Worm (Caenorhabditis elegans): ENCODE measurements around the gene cpt-2.

The cpt-2 gene

DNA sequence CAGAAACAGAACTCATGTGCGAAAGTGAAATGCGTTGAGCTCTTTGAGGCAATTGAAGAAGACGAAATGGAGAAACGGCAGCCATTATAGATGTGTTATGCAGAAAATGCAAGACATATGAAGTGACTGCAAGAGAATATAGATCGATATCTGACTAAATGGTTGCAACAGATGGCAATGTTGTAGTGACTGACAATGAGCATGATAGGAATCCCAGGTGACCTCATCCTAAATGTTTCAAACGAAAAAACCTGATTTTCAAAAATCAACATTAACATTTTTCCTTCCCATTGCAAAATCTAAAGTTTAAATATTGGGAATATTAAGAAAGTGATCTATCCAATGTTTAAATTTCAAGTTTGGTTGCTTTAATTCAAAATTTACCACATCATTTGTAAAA is 18.7 kb upstream of the cpt-2 start, which contains the start of gene C08F8.15:
Gene C08F8.15, minus strand, starts transcription at position 101 of the 400 bp plus-strand sequence.
- TF ChIP-seq hlh-8 (tag; optimal IDR thresholded peaks at IDR 0.05), result no peak
- TF ChIP-seq dve-1 (tag; optimal IDR thresholded peaks at IDR 0.05), result no peak
- TF ChIP-seq fax-1 (tag; optimal IDR thresholded peaks at IDR 0.05), result no peak
- no peak for TF ChIP-seq ceh-22 (tag; optimal IDR thresholded peaks at IDR 0.05)
- TF ChIP-seq nfya-1 (tag; optimal IDR thresholded peaks at IDR 0.05), result no peak
- TF ChIP-seq nhr-11 (tag; optimal IDR thresholded peaks at IDR 0.05), result no peak
- TF ChIP-seq ets-4 (tag; optimal IDR thresholded peaks at IDR 0.05), result no peak
- no peak for TF ChIP-seq ceh-31 (tag; optimal IDR thresholded peaks at IDR 0.05)
- no peak for TF ChIP-seq ceh-45 (GFP tag; IDR thresholded peaks at IDR 0.05)
- TF ChIP-seq pha-4 (tag; optimal IDR thresholded peaks at IDR 0.05), result no peak

DNA sequence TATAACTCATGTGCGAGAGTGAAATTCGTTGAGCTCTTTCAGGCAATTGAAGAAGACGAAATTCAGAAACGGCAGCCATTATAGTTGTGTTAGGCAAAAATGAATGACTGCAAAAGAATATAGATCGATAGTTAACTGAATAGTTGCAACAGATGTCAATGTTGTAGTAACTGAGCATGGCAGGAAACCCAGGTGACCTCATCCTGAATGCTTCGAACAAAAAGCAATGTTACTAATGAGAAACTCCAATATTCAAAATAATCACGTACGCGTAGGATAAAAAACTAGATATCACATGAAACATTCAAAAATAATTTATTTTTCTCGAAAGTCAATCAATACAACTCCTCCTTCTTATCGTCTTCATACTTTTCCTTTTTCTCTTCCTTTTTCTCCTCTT is 17.0 kb upstream of the cpt-2 start, which contains the start of gene fbxb-9:
Gene fbxb-9, minus strand, starts transcription at position 101 of the 400 bp plus-strand sequence.
- no peak for TF ChIP-seq gmeb-2 (tag; optimal IDR thresholded peaks at IDR 0.05)
- no peak for TF ChIP-seq ztf-16 (tag; optimal IDR thresholded peaks at IDR 0.05)
- TF ChIP-seq ceh-30 (tag; optimal IDR thresholded peaks at IDR 0.05), result no peak
- TF ChIP-seq ceh-18 (tag; optimal IDR thresholded peaks at IDR 0.05), result no peak
- TF ChIP-seq hlh-15 (tag; optimal IDR thresholded peaks at IDR 0.05), result no peak
- TF ChIP-seq odd-2 (tag; optimal IDR thresholded peaks at IDR 0.05), result no peak
- no peak for TF ChIP-seq ama-1 (optimal IDR thresholded peaks at IDR 0.05)
- TF ChIP-seq nfya-1 (tag; optimal IDR thresholded peaks at IDR 0.05), result no peak

DNA sequence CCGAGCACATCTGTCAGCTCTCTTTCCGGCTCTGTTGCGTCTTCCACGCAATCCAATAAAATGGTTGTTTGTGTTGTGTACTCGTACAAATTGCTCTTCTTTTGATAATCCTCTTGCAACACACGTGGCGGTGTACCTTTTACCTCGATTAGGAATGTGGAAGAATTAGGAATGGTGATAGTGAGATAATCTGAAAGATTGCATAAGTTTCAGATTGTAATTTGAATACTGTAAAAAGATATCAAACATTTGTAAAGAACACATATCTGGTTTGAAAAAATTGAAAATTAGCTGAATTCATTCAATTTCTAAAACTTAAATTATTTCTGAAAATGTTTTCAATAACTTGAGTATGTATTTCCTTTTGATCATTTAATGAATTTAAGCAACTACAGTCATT is 14.6 kb upstream of the cpt-2 start, which contains the start of gene C08F8.6:
Gene C08F8.6, minus strand, starts transcription at position 101 of the 400 bp plus-strand sequence.
- no peak for TF ChIP-seq hlh-15 (tag; optimal IDR thresholded peaks at IDR 0.05)
- TF ChIP-seq ceh-9 (tag; optimal IDR thresholded peaks at IDR 0.05), result no peak
- TF ChIP-seq pha-4 (tag; optimal IDR thresholded peaks at IDR 0.05), result no peak
- TF ChIP-seq K02D7.2 (tag; optimal IDR thresholded peaks at IDR 0.05), result no peak
- TF ChIP-seq ceh-45 (GFP tag; IDR thresholded peaks at IDR 0.05), result no peak
- no peak for TF ChIP-seq ceh-34 (tag; optimal IDR thresholded peaks at IDR 0.05)
- no peak for TF ChIP-seq dve-1 (tag; optimal IDR thresholded peaks at IDR 0.05)
- TF ChIP-seq C38D4.7 (GFP tag; optimal IDR thresholded peaks at IDR 0.05), result no peak
- no peak for TF ChIP-seq ceh-2 (tag; optimal IDR thresholded peaks at IDR 0.05)
- no peak for TF ChIP-seq sox-4 (tag; optimal IDR thresholded peaks at IDR 0.05)
- TF ChIP-seq hlh-8 (tag; optimal IDR thresholded peaks at IDR 0.05), result no peak

DNA sequence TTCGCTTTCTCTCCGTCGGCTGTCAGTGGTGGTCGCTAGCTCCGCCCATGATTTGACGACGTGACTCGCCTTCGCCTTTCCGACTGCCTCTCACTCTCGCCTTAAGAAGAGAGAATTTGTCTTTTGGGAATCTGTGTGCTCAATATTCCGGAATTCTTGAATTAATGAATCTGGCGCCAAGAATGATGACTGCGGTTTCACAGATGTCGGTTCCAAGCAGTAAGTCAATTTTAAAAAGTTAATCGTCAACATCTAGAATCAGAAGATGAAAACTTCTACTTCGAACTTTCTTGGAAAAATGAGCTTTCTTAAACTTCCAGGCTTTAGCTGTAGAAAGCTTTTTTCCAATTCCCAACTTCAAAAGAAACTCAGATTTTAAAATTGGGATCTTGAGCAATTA is 9.8 kb upstream of the cpt-2 start, which contains the start of gene nhr-67:
Gene nhr-67, plus strand, starts transcription at position 97 of the 400 bp plus-strand sequence.
- TF ChIP-seq ceh-45 (GFP tag; IDR thresholded peaks at IDR 0.05), result no peak

DNA sequence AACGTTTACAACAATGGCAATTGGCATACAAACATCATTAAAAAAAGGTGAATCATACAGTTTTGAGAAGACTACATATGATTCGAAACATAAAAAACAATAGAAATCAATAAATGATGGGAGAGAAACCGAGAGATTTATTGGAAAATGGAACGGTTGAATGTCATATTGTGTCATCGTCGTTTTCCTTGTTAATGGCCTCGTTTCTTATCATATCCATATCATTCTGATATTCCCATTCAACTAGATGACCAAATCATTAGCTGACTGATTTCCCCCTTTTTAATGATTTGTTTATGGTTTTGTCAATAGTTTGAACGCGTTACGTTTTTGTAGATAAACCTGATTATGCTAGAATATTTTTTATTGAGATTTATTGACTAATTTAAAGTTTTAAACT is 4.7 kb upstream of the cpt-2 start:
- TF ChIP-seq nfya-1 (tag; optimal IDR thresholded peaks at IDR 0.05) (no peak), ref-2 (tag; optimal IDR thresholded peaks at IDR 0.05) (no peak), ztf-16 (tag; optimal IDR thresholded peaks at IDR 0.05) (no peak), ceh-18 (tag; optimal IDR thresholded peaks at IDR 0.05) (no peak), ceh-9 (tag; optimal IDR thresholded peaks at IDR 0.05) (no peak), pha-4 (tag; optimal IDR thresholded peaks at IDR 0.05) (no peak), elt-2 (tag; optimal IDR thresholded peaks at IDR 0.05) (no peak), fkh-10 (GFP tag; optimal IDR thresholded peaks at IDR 0.05) (no peak), ceh-19 (GFP tag; optimal IDR thresholded peaks at IDR 0.05) (no peak), che-1 (tag; optimal IDR thresholded peaks at IDR 0.05) (no peak), sox-2 (GFP tag; IDR thresholded peaks at IDR 0.05) (no peak), ceh-34 (tag; optimal IDR thresholded peaks at IDR 0.05) (no peak), K09A11.1 (tag; optimal IDR thresholded peaks at IDR 0.05; ENCODE audit: insufficient read depth) (no peak), nhr-11 (tag; optimal IDR thresholded peaks at IDR 0.05) (no peak), unc-55 (GFP tag; optimal IDR thresholded peaks at IDR 0.05) (no peak), rnt-1 (tag; optimal IDR thresholded peaks at IDR 0.05) (no peak), npax-4 (tag; optimal IDR thresholded peaks at IDR 0.05) (no peak)
